Worm (Caenorhabditis elegans) whole organism, late embryonic: Measurements from ENCODE around the gene tag-241.

Experiments used
- C08G9.2 ChIP-seq: sonication (generic microtip); optimal IDR thresholded peaks from 2 replicates; lab custom pipeline; 2016; ENCODE audit warnings: mild to moderate bottlenecking, missing genetic modification characterization, moderate library complexity, missing compliant biosample characterization
- C38D4.7 ChIP-seq: fragments of 200-800 bp; sonication (Bioruptor generic); optimal IDR thresholded peaks from 2 replicates; lab custom pipeline; 2018; ENCODE audit warnings: mild to moderate bottlenecking, missing genetic modification characterization, moderate library complexity, missing compliant biosample characterization
- F13H6.1 ChIP-seq: sonication (generic microtip); optimal IDR thresholded peaks from 2 replicates; lab custom pipeline; 2016; ENCODE audit warnings: missing genetic modification characterization, missing compliant biosample characterization
- K02D7.2 ChIP-seq: sonication (generic microtip); optimal IDR thresholded peaks from 2 replicates; lab custom pipeline; 2017; ENCODE audit warnings: mild to moderate bottlenecking, missing genetic modification characterization, missing compliant biosample characterization
- Y22D7AL.16 ChIP-seq: sonication (generic microtip); optimal IDR thresholded peaks from 2 replicates; lab custom pipeline; 2016; ENCODE audit warnings: missing genetic modification characterization, missing compliant biosample characterization
- ahr-1 ChIP-seq: sonication (generic microtip); optimal IDR thresholded peaks from 2 replicates; lab custom pipeline; 2016; ENCODE audit warnings: missing genetic modification characterization, missing compliant biosample characterization
- ceh-24 ChIP-seq: sonication (generic microtip); optimal IDR thresholded peaks from 2 replicates; lab custom pipeline; 2016; ENCODE audit warnings: mild to moderate bottlenecking, missing genetic modification characterization, missing compliant biosample characterization
- ceh-30 ChIP-seq: fragments of 150-350 bp; optimal IDR thresholded peaks from 2 replicates; lab custom pipeline; 2014; ENCODE audit warnings: missing biosample characterization, missing genetic modification characterization
- ceh-34 ChIP-seq: sonication (generic microtip); optimal IDR thresholded peaks from 2 replicates; lab custom pipeline; 2016; ENCODE audit warnings: mild to moderate bottlenecking, missing genetic modification characterization, missing compliant biosample characterization
- ceh-48 ChIP-seq: sonication (generic microtip); optimal IDR thresholded peaks from 2 replicates; lab custom pipeline; 2016; ENCODE audit warnings: missing genetic modification characterization, inconsistent platforms, missing compliant biosample characterization
- che-1 ChIP-seq: sonication (generic microtip); optimal IDR thresholded peaks from 2 replicates; lab custom pipeline; 2016; ENCODE audit warnings: mild to moderate bottlenecking, missing genetic modification characterization, missing compliant biosample characterization
- elt-4 ChIP-seq: sonication (generic microtip); optimal IDR thresholded peaks from 2 replicates; lab custom pipeline; 2016; ENCODE audit warnings: missing genetic modification characterization, missing compliant biosample characterization
- fkh-10 ChIP-seq: fragments of 150-350 bp; optimal IDR thresholded peaks from 2 replicates; lab custom pipeline; 2014; ENCODE audit warnings: missing biosample characterization, missing genetic modification reagents, missing genetic modification characterization
- gmeb-2 ChIP-seq: sonication (generic microtip); optimal IDR thresholded peaks from 2 replicates; lab custom pipeline; 2016; ENCODE audit warnings: missing genetic modification characterization, inconsistent platforms, missing compliant biosample characterization
- hlh-15 ChIP-seq: sonication (generic microtip); optimal IDR thresholded peaks from 2 replicates; lab custom pipeline; 2016; ENCODE audit warnings: missing genetic modification characterization, missing compliant biosample characterization
- hlh-8 ChIP-seq: sonication (generic microtip); optimal IDR thresholded peaks from 2 replicates; lab custom pipeline; 2016; ENCODE audit warnings: missing genotype, missing genetic modification characterization, missing compliant biosample characterization
- lin-11 ChIP-seq: fragments of 200-800 bp; sonication (Bioruptor generic); optimal IDR thresholded peaks from 2 replicates; lab custom pipeline; 2018; ENCODE audit warnings: mild to moderate bottlenecking, missing genetic modification characterization, missing compliant biosample characterization
- madf-2 ChIP-seq: sonication (generic microtip); optimal IDR thresholded peaks from 2 replicates; lab custom pipeline; 2017; ENCODE audit warnings: missing genetic modification characterization, missing compliant biosample characterization
- mec-3 ChIP-seq: sonication (generic microtip); optimal IDR thresholded peaks from 2 replicates; lab custom pipeline; 2016; ENCODE audit warnings: borderline replicate concordance, missing genetic modification characterization, missing compliant biosample characterization
- npax-4 ChIP-seq: sonication (generic microtip); optimal IDR thresholded peaks from 2 replicates; lab custom pipeline; 2016; ENCODE audit warnings: missing genetic modification characterization, missing compliant biosample characterization
- odd-2 ChIP-seq: sonication (generic microtip); optimal IDR thresholded peaks from 2 replicates; lab custom pipeline; 2017; ENCODE audit warnings: antibody characterized with exemption, mild to moderate bottlenecking, missing genetic modification characterization, missing compliant biosample characterization
- pag-3 ChIP-seq: sonication (generic microtip); optimal IDR thresholded peaks from 2 replicates; lab custom pipeline; 2016; ENCODE audit warnings: missing compliant biosample characterization, missing genetic modification characterization, borderline replicate concordance
- pat-9 ChIP-seq: fragments of 200-800 bp; sonication (Bioruptor generic); optimal IDR thresholded peaks from 2 replicates; lab custom pipeline; 2018; ENCODE audit warnings: mild to moderate bottlenecking, missing genetic modification characterization, moderate library complexity, missing compliant biosample characterization
- pha-2 ChIP-seq: sonication (generic microtip); optimal IDR thresholded peaks from 2 replicates; lab custom pipeline; 2017; ENCODE audit warnings: mild to moderate bottlenecking, missing genetic modification characterization, missing compliant biosample characterization
- pqm-1 ChIP-seq: sonication (generic microtip); optimal IDR thresholded peaks from 2 replicates; lab custom pipeline; 2016; ENCODE audit warnings: missing genetic modification characterization, missing compliant biosample characterization
- ref-2 ChIP-seq: sonication (generic microtip); optimal IDR thresholded peaks from 2 replicates; lab custom pipeline; 2016; ENCODE audit warnings: missing genetic modification characterization, missing compliant biosample characterization
- sdc-2 ChIP-seq: sonication (generic microtip); optimal IDR thresholded peaks from 2 replicates; lab custom pipeline; 2016; ENCODE audit warnings: missing genotype, missing genetic modification characterization, missing compliant biosample characterization
- sox-2 ChIP-seq: fragments of 200-800 bp; sonication (Bioruptor generic); IDR thresholded peaks from 2 replicates; pipeline ENCODE4 v1.3.6; 2022; ENCODE audit warnings: missing genetic modification reagents, missing genetic modification characterization, missing compliant biosample characterization
- sox-4 ChIP-seq: sonication (generic microtip); optimal IDR thresholded peaks from 2 replicates; lab custom pipeline; 2017; ENCODE audit warnings: mild to moderate bottlenecking, missing genetic modification characterization, inconsistent platforms, missing compliant biosample characterization
- unc-42 ChIP-seq: sonication (generic microtip); optimal IDR thresholded peaks from 2 replicates; lab custom pipeline; 2016; ENCODE audit warnings: missing genotype, missing genetic modification characterization, missing compliant biosample characterization
- unc-86 ChIP-seq: sonication (generic microtip); optimal IDR thresholded peaks from 2 replicates; lab custom pipeline; 2016; ENCODE audit warnings: missing genetic modification characterization, missing compliant biosample characterization
- zip-5 ChIP-seq: sonication (generic microtip); optimal IDR thresholded peaks from 2 replicates; lab custom pipeline; 2016; ENCODE audit warnings: missing genetic modification characterization, missing compliant biosample characterization

tag-241 gene

ce11 chrX:11856214-11856613 is 32.4 kb downstream of the tag-241 start:
- no peak for TF ChIP-seq ceh-34
- TF ChIP-seq madf-2 (tag; lab: Kevin White, UChicago): no peak
- no peak for TF ChIP-seq C08G9.2 (tag; lab: Kevin White, UChicago)
- TF ChIP-seq Y22D7AL.16 (tag; lab: Kevin White, UChicago): no peak
- no peak for TF ChIP-seq mec-3
- no peak for TF ChIP-seq pqm-1
- no peak for TF ChIP-seq hlh-8 (tag; lab: Kevin White, UChicago)
- no peak for TF ChIP-seq zip-5 (tag; lab: Kevin White, UChicago)
- no peak for TF ChIP-seq pha-2 (tag; lab: Kevin White, UChicago)

- TF ChIP-seq K02D7.2 (no peak), elt-4 (no peak), pha-2 (tag; lab: Kevin White, UChicago) (no peak), ceh-30 (no peak), unc-86 (tag; lab: Kevin White, UChicago) (no peak)
These were observed 33.4 kb downstream of the tag-241 start, which contains the start of gene mes-1 for ce11 chrX:11857178-11857577. TSS of gene mes-1 (plus strand) at chrX:11857478.

- no peak for TF ChIP-seq unc-42
- TF ChIP-seq pag-3: no peak
- TF ChIP-seq pat-9 (tag; lab: Kevin White, UChicago): no peak
- TF ChIP-seq sox-4 (tag; lab: Kevin White, UChicago): no peak
- TF ChIP-seq F13H6.1 (tag; lab: Kevin White, UChicago): no peak
- no peak for TF ChIP-seq C08G9.2 (tag; lab: Kevin White, UChicago)
- TF ChIP-seq hlh-15 (tag; lab: Kevin White, UChicago): no peak
- TF ChIP-seq ceh-24 (tag; lab: Kevin White, UChicago): no peak
- no peak for TF ChIP-seq npax-4 (tag; lab: Kevin White, UChicago)
- no peak for TF ChIP-seq unc-86 (tag; lab: Kevin White, UChicago)
- no peak for TF ChIP-seq ref-2 (tag; lab: Kevin White, UChicago)
- TF ChIP-seq C38D4.7 (GFP tag; lab: Kevin White, UChicago): no peak
- no peak for TF ChIP-seq ahr-1 (tag; lab: Kevin White, UChicago)
- no peak for TF ChIP-seq madf-2 (tag; lab: Kevin White, UChicago)
These were observed 39.5 kb downstream of the tag-241 start, which contains the start of gene F54F7.10 for ce11 chrX:11863307-11863706. TSS of gene F54F7.10 (plus strand) at chrX:11863607.

ce11 chrX:11865083-11865482 is 41.3 kb downstream of the tag-241 start, which contains the start of gene F54F7.6:
TSS of gene F54F7.6 (plus strand) at chrX:11865383.
- TF ChIP-seq che-1 (tag; lab: Kevin White, UChicago): no peak
- no peak for TF ChIP-seq zip-5 (tag; lab: Kevin White, UChicago)
- TF ChIP-seq ceh-48 (tag; lab: Kevin White, UChicago): no peak

ce11 chrX:11869260-11869659 is 45.5 kb downstream of the tag-241 start, which contains the start of gene dot-1.2:
TSS of gene dot-1.2 (minus strand) at chrX:11869360.
- TF ChIP-seq pha-2 (tag; lab: Kevin White, UChicago) (no peak), C08G9.2 (tag; lab: Kevin White, UChicago) (no peak)

- TF ChIP-seq sdc-2 (peak; percentile 12), C38D4.7 (GFP tag; lab: Kevin White, UChicago) (peak; percentile 4), pag-3 (no peak), pqm-1 (no peak)
- TF ChIP-seq, all 69 proteins: peak for 2
These were observed 46.6 kb downstream of the tag-241 start for ce11 chrX:11870393-11870792.

- TF ChIP-seq sox-2: no peak
- TF ChIP-seq Y22D7AL.16 (tag; lab: Kevin White, UChicago): no peak
- no peak for TF ChIP-seq lin-11 (tag; lab: Kevin White, UChicago)
- no peak for TF ChIP-seq odd-2 (tag; lab: Kevin White, UChicago)
- no peak for TF ChIP-seq npax-4 (tag; lab: Kevin White, UChicago)
- no peak for TF ChIP-seq gmeb-2 (tag; lab: Kevin White, UChicago)
- TF ChIP-seq fkh-10 (GFP tag; lab: Kevin White, UChicago): no peak
These were observed 48.4 kb downstream of the tag-241 start for ce11 chrX:11872210-11872609.
